Fruit fly (Drosophila melanogaster) whole organism, embryonic: Measurements from ENCODE around the gene CG32260.

Experiments used
- Adf1 ChIP-seq: fragments of 200-800 bp; sonication (Bioruptor generic); IDR thresholded peaks from 2 replicates; pipeline ENCODE4 v1.3.6; 2022; ENCODE audit warnings: missing biosample characterization, missing genetic modification characterization
- BEAF-32 ChIP-seq: fragments of 200-800 bp; sonication (Bioruptor generic); optimal IDR thresholded peaks from 3 replicates; lab custom pipeline; 2017; ENCODE audit warnings: missing biosample characterization, missing genetic modification characterization, mild to moderate bottlenecking, moderate library complexity, missing genetic modification reagents
- CG11560 ChIP-seq: fragments of 200-800 bp; sonication (Bioruptor generic); IDR thresholded peaks from 3 replicates; pipeline ENCODE4 v1.3.6; 2022; ENCODE audit warnings: missing biosample characterization, missing genetic modification characterization
- CG12391 ChIP-seq: fragments of 200-800 bp; sonication (Bioruptor generic); optimal IDR thresholded peaks from 3 replicates; lab custom pipeline; 2018; ENCODE audit warnings: missing biosample characterization, mild to moderate bottlenecking, missing genetic modification characterization, moderate library complexity
- CG12659 ChIP-seq: fragments of 200-800 bp; sonication (Bioruptor generic); optimal IDR thresholded peaks from 3 replicates; lab custom pipeline; 2017; ENCODE audit warnings: mild to moderate bottlenecking, missing biosample characterization, missing genetic modification reagents, missing genetic modification characterization
- CG12769 ChIP-seq: fragments of 200-800 bp; sonication (Bioruptor generic); optimal IDR thresholded peaks from 2 replicates; lab custom pipeline; 2019; ENCODE audit warnings: missing biosample characterization, mild to moderate bottlenecking, missing genetic modification characterization, moderate library complexity
- CG13123 ChIP-seq: fragments of 200-800 bp; sonication (Bioruptor generic); optimal IDR thresholded peaks from 2 replicates; lab custom pipeline; 2016; ENCODE audit warnings: missing biosample characterization, missing genetic modification characterization
- CG14050 ChIP-seq: fragments of 200-800 bp; sonication (Bioruptor generic); IDR thresholded peaks from 3 replicates; pipeline ENCODE4 v1.3.6; 2022; ENCODE audit warnings: missing biosample characterization, missing genetic modification characterization
- CG14441 ChIP-seq: fragments of 200-800 bp; sonication (Bioruptor generic); IDR thresholded peaks from 2 replicates; pipeline ENCODE4 v1.3.6; 2022; ENCODE audit warnings: missing biosample characterization, missing genetic modification characterization
- CG14860 ChIP-seq: fragments of 200-800 bp; sonication (Bioruptor generic); IDR thresholded peaks from 3 replicates; pipeline ENCODE4 v1.3.6; 2022; ENCODE audit warnings: missing biosample characterization, missing genetic modification characterization; ENCODE audit not compliant: partially characterized antibody
- CG15514 ChIP-seq: fragments of 200-800 bp; sonication (Bioruptor generic); optimal IDR thresholded peaks from 3 replicates; lab custom pipeline; 2017; ENCODE audit warnings: missing biosample characterization, missing genetic modification characterization, mild to moderate bottlenecking, moderate library complexity, missing genetic modification reagents
- CG1603 ChIP-seq: fragments of 200-800 bp; sonication (Bioruptor generic); optimal IDR thresholded peaks from 2 replicates; lab custom pipeline; 2019; ENCODE audit warnings: missing biosample characterization, mild to moderate bottlenecking, missing genetic modification characterization, moderate library complexity
- CG17829 ChIP-seq: fragments of 200-800 bp; optimal IDR thresholded peaks from 2 replicates; lab custom pipeline; 2019; ENCODE audit warnings: missing biosample characterization, mild to moderate bottlenecking, missing genetic modification characterization, moderate library complexity
- CG17912 ChIP-seq: fragments of 200-800 bp; sonication (Bioruptor generic); optimal IDR thresholded peaks from 2 replicates; lab custom pipeline; 2018; ENCODE audit warnings: missing biosample characterization, mild to moderate bottlenecking, missing genetic modification characterization
- CG2129 ChIP-seq: fragments of 200-800 bp; sonication (Bioruptor generic); IDR thresholded peaks from 2 replicates; pipeline ENCODE4 v1.3.6; 2022; ENCODE audit warnings: missing biosample characterization, missing genetic modification characterization; ENCODE audit not compliant: partially characterized antibody
- CG3163 ChIP-seq: fragments of 200-800 bp; sonication (Bioruptor generic); optimal IDR thresholded peaks from 3 replicates; lab custom pipeline; 2016; ENCODE audit warnings: missing biosample characterization, missing genetic modification characterization
- CG32772 ChIP-seq: fragments of 200-800 bp; sonication (Bioruptor generic); IDR thresholded peaks from 2 replicates; pipeline ENCODE4 v1.3.6; 2022; ENCODE audit warnings: missing biosample characterization, missing genetic modification characterization
- CG42726 ChIP-seq: fragments of 200-800 bp; sonication (Bioruptor generic); IDR thresholded peaks from 2 replicates; pipeline ENCODE4 v1.3.6; 2022; ENCODE audit warnings: missing biosample characterization, missing genetic modification characterization; ENCODE audit not compliant: partially characterized antibody
- CG6791 ChIP-seq: fragments of 200-800 bp; sonication (Bioruptor generic); IDR thresholded peaks from 3 replicates; pipeline ENCODE4 v1.3.6; 2022; ENCODE audit warnings: missing biosample characterization, missing genetic modification characterization; ENCODE audit not compliant: partially characterized antibody
- CG7372 ChIP-seq: fragments of 200-800 bp; sonication (Bioruptor generic); IDR thresholded peaks from 2 replicates; pipeline ENCODE4 v1.3.6; 2022; ENCODE audit warnings: missing biosample characterization, missing genetic modification characterization
- CG7963 ChIP-seq: fragments of 200-800 bp; sonication (Bioruptor generic); IDR thresholded peaks from 3 replicates; pipeline ENCODE4 v1.3.6; 2022; ENCODE audit warnings: missing biosample characterization, missing genetic modification characterization; ENCODE audit not compliant: partially characterized antibody
- CG8478 ChIP-seq: fragments of >200 bp; optimal IDR thresholded peaks from 2 replicates; lab custom pipeline; 2018
- Dll ChIP-seq: fragments of 200-800 bp; sonication (Bioruptor generic); IDR thresholded peaks from 4 replicates; pipeline ENCODE4 v1.3.6; 2022; ENCODE audit warnings: missing biosample characterization, missing genetic modification characterization; ENCODE audit not compliant: partially characterized antibody
- HLH4C ChIP-seq: fragments of 200-800 bp; sonication (Bioruptor generic); IDR thresholded peaks from 3 replicates; pipeline ENCODE4 v1.3.6; 2022; ENCODE audit warnings: missing biosample characterization, missing genetic modification characterization; ENCODE audit not compliant: partially characterized antibody
- HLHmδ ChIP-seq: fragments of 200-800 bp; sonication (Bioruptor generic); optimal IDR thresholded peaks from 2 replicates; lab custom pipeline; 2018; ENCODE audit warnings: missing biosample characterization, mild to moderate bottlenecking, missing genetic modification characterization, moderate library complexity
- Hsf ChIP-seq: fragments of 200-800 bp; sonication (Bioruptor generic); optimal IDR thresholded peaks from 3 replicates; lab custom pipeline; 2016; ENCODE audit warnings: missing biosample characterization, missing genetic modification characterization
- Kr ChIP-seq: fragments of 200-800 bp; sonication (Bioruptor generic); optimal IDR thresholded peaks from 2 replicates; lab custom pipeline; 2017; ENCODE audit warnings: missing biosample characterization, mild to moderate bottlenecking, missing genetic modification characterization
- Lim3 ChIP-seq: fragments of 200-800 bp; sonication (Bioruptor generic); IDR thresholded peaks from 2 replicates; pipeline ENCODE4 v1.3.6; 2022; ENCODE audit warnings: missing biosample characterization, missing genetic modification characterization
- MBD-R2 ChIP-seq: fragments of 200-800 bp; sonication (Bioruptor generic); IDR thresholded peaks from 2 replicates; pipeline ENCODE4 v1.3.6; 2022; ENCODE audit warnings: missing biosample characterization, missing genetic modification characterization
- Med ChIP-seq: fragments of 200-800 bp; sonication (Bioruptor generic); peaks from one replicate; lab custom pipeline; 2016; ENCODE audit warnings: missing biosample characterization, missing genetic modification characterization, mild to moderate bottlenecking, inconsistent platforms, moderate library complexity
- Mes4 ChIP-seq: fragments of 200-800 bp; sonication (Bioruptor generic); optimal IDR thresholded peaks from 2 replicates; lab custom pipeline; 2016; ENCODE audit warnings: missing biosample characterization, missing genetic modification characterization
- Myb ChIP-seq: fragments of 200-800 bp; sonication (Bioruptor generic); optimal IDR thresholded peaks from 2 replicates; lab custom pipeline; 2016; ENCODE audit warnings: missing biosample characterization, missing genetic modification characterization
- NK7.1 ChIP-seq: fragments of 200-800 bp; sonication (Bioruptor generic); optimal IDR thresholded peaks from 3 replicates; lab custom pipeline; 2016; ENCODE audit warnings: missing biosample characterization, missing genetic modification characterization
- Opbp ChIP-seq: fragments of 200-800 bp; sonication (Bioruptor generic); IDR thresholded peaks from 3 replicates; pipeline ENCODE4 v1.3.6; 2022; ENCODE audit warnings: missing biosample characterization, missing genetic modification characterization; ENCODE audit not compliant: partially characterized antibody
- Sin3A ChIP-seq: fragments of >200 bp; optimal IDR thresholded peaks from 2 replicates; lab custom pipeline; 2018
- YL-1 ChIP-seq: fragments of 200-800 bp; sonication (Bioruptor generic); optimal IDR thresholded peaks from 3 replicates; lab custom pipeline; 2017; ENCODE audit warnings: missing biosample characterization, mild to moderate bottlenecking, missing genetic modification characterization
- ato ChIP-seq: fragments of 200-800 bp; sonication (Bioruptor generic); IDR thresholded peaks from 2 replicates; pipeline ENCODE4 v1.3.6; 2022; ENCODE audit warnings: missing biosample characterization, missing genetic modification characterization; ENCODE audit not compliant: partially characterized antibody
- bbx ChIP-seq: fragments of 200-800 bp; sonication (Bioruptor generic); IDR thresholded peaks from 2 replicates; pipeline ENCODE4 v1.3.6; 2022; ENCODE audit warnings: missing biosample characterization, missing genetic modification characterization; ENCODE audit not compliant: partially characterized antibody
- cg ChIP-seq: fragments of 200-800 bp; sonication (Bioruptor generic); optimal IDR thresholded peaks from 3 replicates; lab custom pipeline; 2019; ENCODE audit warnings: missing biosample characterization, mild to moderate bottlenecking, missing genetic modification characterization, moderate library complexity
- chm ChIP-seq: fragments of 200-800 bp; sonication (Bioruptor generic); IDR thresholded peaks from 2 replicates; pipeline ENCODE4 v1.3.6; 2022; ENCODE audit warnings: missing biosample characterization, missing genetic modification characterization
- dm ChIP-seq: fragments of 200-800 bp; sonication (Bioruptor generic); optimal IDR thresholded peaks from 3 replicates; lab custom pipeline; 2016; ENCODE audit warnings: missing biosample characterization, missing genetic modification characterization
- hth ChIP-seq: fragments of >200 bp; optimal IDR thresholded peaks from 2 replicates; lab custom pipeline; 2017; ENCODE audit warnings: inconsistent platforms
- kay ChIP-seq: fragments of 200-800 bp; sonication (Bioruptor generic); optimal IDR thresholded peaks from 2 replicates; lab custom pipeline; 2016; ENCODE audit warnings: missing biosample characterization, missing genetic modification characterization
- nmo ChIP-seq: fragments of 200-800 bp; sonication (Bioruptor generic); optimal IDR thresholded peaks from 2 replicates; lab custom pipeline; 2018; ENCODE audit warnings: missing biosample characterization, mild to moderate bottlenecking, missing genetic modification characterization, moderate library complexity
- sd ChIP-seq: fragments of 200-800 bp; sonication (Bioruptor generic); optimal IDR thresholded peaks from 3 replicates; lab custom pipeline; 2018; ENCODE audit warnings: missing biosample characterization, mild to moderate bottlenecking, missing genetic modification characterization, moderate library complexity
- sug ChIP-seq: fragments of 200-800 bp; optimal IDR thresholded peaks from 2 replicates; lab custom pipeline; 2019; ENCODE audit warnings: missing biosample characterization, mild to moderate bottlenecking, missing genetic modification characterization, moderate library complexity
- tin ChIP-seq: fragments of 200-800 bp; sonication (Bioruptor generic); optimal IDR thresholded peaks from 3 replicates; lab custom pipeline; 2016; ENCODE audit warnings: missing biosample characterization, missing genetic modification characterization
- vnd ChIP-seq: fragments of 200-800 bp; sonication (Bioruptor generic); IDR thresholded peaks from 3 replicates; pipeline ENCODE4 v1.3.6; 2022; ENCODE audit warnings: missing biosample characterization, missing genetic modification characterization; ENCODE audit not compliant: partially characterized antibody
- wor ChIP-seq: fragments of 200-800 bp; sonication (Bioruptor generic); IDR thresholded peaks from 2 replicates; pipeline ENCODE4 v1.3.6; 2022; ENCODE audit warnings: missing biosample characterization, missing genetic modification characterization

The CG32260 gene

dm6 chr3L:4108072-4108843, 33.9 kb upstream of the CG32260 start, which contains the start of gene Ack (continued):
- TF ChIP-seq MBD-R2 (GFP tag; lab: Robert Waterston, UW): peak; percentile 50; the same call in 1 of the 2 replicates
- peak; percentile 96 for TF ChIP-seq cg
- TF ChIP-seq BEAF-32 (GFP tag; lab: Kevin White, UChicago): peak; percentile 88
- TF ChIP-seq CG6791 (GFP tag; lab: Robert Waterston, UW): peak; percentile 73
- no peak for TF ChIP-seq dm
- peak; percentile 82 for TF ChIP-seq Opbp
- TF ChIP-seq CG17829 (tag; lab: Kevin White, UChicago): peak; percentile 5
- TF ChIP-seq YL-1: peak; percentile 68
- TF ChIP-seq chm: no peak
- peak; percentile 95 for TF ChIP-seq Adf1
- TF ChIP-seq Lim3: no peak
- TF ChIP-seq HLH4C (GFP tag; lab: Robert Waterston, UW): peak; percentile 73
- peak; percentile 49 for TF ChIP-seq Sin3A
- no peak for TF ChIP-seq NK7.1
- peak; percentile 24 for TF ChIP-seq sd (tag; lab: Kevin White, UChicago)
- peak; percentile 67 for TF ChIP-seq CG14860 (GFP tag; lab: Robert Waterston, UW)
- no peak for TF ChIP-seq CG12769 (tag; lab: Kevin White, UChicago)
- TF ChIP-seq sug (tag; lab: Kevin White, UChicago): peak; percentile 31
- peak; percentile 90 for TF ChIP-seq Myb
- TF ChIP-seq CG32772: no peak
- peak; percentile 79 for TF ChIP-seq CG2129 (GFP tag; lab: Robert Waterston, UW)
- TF ChIP-seq CG14441 (GFP tag; lab: Robert Waterston, UW): no peak
- TF ChIP-seq CG14050 (GFP tag; lab: Robert Waterston, UW): no peak
- peak; percentile 58 for TF ChIP-seq CG7963
- peak; percentile 25 for TF ChIP-seq CG12391
- peak; percentile 42 for TF ChIP-seq CG1603 (tag; lab: Kevin White, UChicago)
- TF ChIP-seq CG13123 (GFP tag; lab: Kevin White, UChicago): no peak
- TF ChIP-seq Dll (GFP tag; lab: Robert Waterston, UW): peak; percentile 90
- TF ChIP-seq Med (GFP tag; lab: Kevin White, UChicago): peak; percentile 58
- TF ChIP-seq CG3163 (GFP tag; lab: Kevin White, UChicago): no peak
- TF ChIP-seq tin: no peak
- TF ChIP-seq Kr (GFP tag; lab: Kevin White, UChicago): no peak
- TF ChIP-seq hth (lab: Kevin White, UChicago): no peak
- peak; percentile 59; the same call in 1 of the 2 replicates for TF ChIP-seq CG42726
- peak; percentile 87 for TF ChIP-seq bbx (GFP tag; lab: Robert Waterston, UW)
- peak; percentile 72 for TF ChIP-seq vnd
- peak; percentile 16 for TF ChIP-seq HLHmδ (GFP tag; lab: Kevin White, UChicago)
- no peak for TF ChIP-seq CG7372 (GFP tag; lab: Robert Waterston, UW)
- TF ChIP-seq Hsf (GFP tag; lab: Kevin White, UChicago): no peak
- TF ChIP-seq wor (GFP tag; lab: Robert Waterston, UW): no peak
- TF ChIP-seq CG15514: no peak
- TF ChIP-seq CG11560 (tag; lab: Robert Waterston, UW): peak; percentile 95
- TF ChIP-seq CG8478 (lab: Kevin White, UChicago): peak; percentile 26
- no peak for TF ChIP-seq CG17912
- TF ChIP-seq kay (GFP tag; lab: Kevin White, UChicago): no peak
- TF ChIP-seq ato: peak; percentile 17; the same call in 1 of the 2 replicates
- TF ChIP-seq Mes4: no peak
- peak; percentile 18 for TF ChIP-seq CG12659 (GFP tag; lab: Kevin White, UChicago)
- TF ChIP-seq nmo (GFP tag; lab: Kevin White, UChicago): peak; percentile 15
